Fruit fly (Drosophila melanogaster) whole organism, embryonic: Measurements from ENCODE around the gene CG32686.

Source experiments
- Asciz ChIP-seq: fragments of 200-800 bp; sonication (Bioruptor generic); optimal IDR thresholded peaks from 2 replicates; lab custom pipeline; 2017; ENCODE audit warnings: missing biosample characterization, mild to moderate bottlenecking, missing genetic modification characterization, missing genetic modification reagents
- Bteb2 ChIP-seq: fragments of 200-800 bp; sonication (Bioruptor generic); optimal IDR thresholded peaks from 2 replicates; lab custom pipeline; 2016; ENCODE audit warnings: missing biosample characterization, missing genetic modification characterization
- CG10147 ChIP-seq: fragments of 200-800 bp; sonication (Bioruptor generic); optimal IDR thresholded peaks from 2 replicates; lab custom pipeline; 2019; ENCODE audit warnings: missing biosample characterization, mild to moderate bottlenecking, missing genetic modification characterization, moderate library complexity
- CG10274 ChIP-seq: fragments of 200-800 bp; sonication (Bioruptor generic); optimal IDR thresholded peaks from 3 replicates; lab custom pipeline; 2017; ENCODE audit warnings: missing biosample characterization, mild to moderate bottlenecking, missing genetic modification characterization
- CG10431 ChIP-seq: fragments of 200-800 bp; sonication (Bioruptor generic); optimal IDR thresholded peaks from 3 replicates; lab custom pipeline; 2018; ENCODE audit warnings: missing biosample characterization, mild to moderate bottlenecking, missing genetic modification characterization
- CG10462 ChIP-seq: fragments of 200-800 bp; sonication (Bioruptor generic); optimal IDR thresholded peaks from 2 replicates; lab custom pipeline; 2016; ENCODE audit warnings: missing biosample characterization, missing genetic modification characterization
- CG10543 ChIP-seq: fragments of 200-800 bp; sonication (Bioruptor generic); optimal IDR thresholded peaks from 3 replicates; lab custom pipeline; 2017; ENCODE audit warnings: missing biosample characterization, mild to moderate bottlenecking, missing genetic modification characterization, moderate library complexity
- CG10959 ChIP-seq: fragments of 200-800 bp; sonication (Bioruptor generic); IDR thresholded peaks from 2 replicates; pipeline ENCODE4 v1.3.6; 2022; ENCODE audit warnings: missing biosample characterization, missing genetic modification characterization
- CG11456 ChIP-seq: fragments of 200-800 bp; sonication (Bioruptor generic); IDR thresholded peaks from 3 replicates; pipeline ENCODE4 v1.3.6; 2022; ENCODE audit warnings: missing biosample characterization, missing genetic modification characterization
- CG12155 ChIP-seq: fragments of 200-800 bp; sonication (Bioruptor generic); optimal IDR thresholded peaks from 3 replicates; lab custom pipeline; 2016; ENCODE audit warnings: missing biosample characterization, missing genetic modification characterization
- CG12942 ChIP-seq: fragments of 200-800 bp; sonication (Bioruptor generic); optimal IDR thresholded peaks from 3 replicates; lab custom pipeline; 2016; ENCODE audit warnings: missing biosample characterization, missing genetic modification characterization
- CG13287 ChIP-seq: fragments of 200-800 bp; sonication (Bioruptor generic); IDR thresholded peaks from 2 replicates; pipeline ENCODE4 v1.3.6; 2022; ENCODE audit warnings: missing biosample characterization, missing genetic modification characterization; ENCODE audit not compliant: partially characterized antibody
- CG13424 ChIP-seq: fragments of 200-800 bp; sonication (Bioruptor generic); optimal IDR thresholded peaks from 2 replicates; lab custom pipeline; 2019; ENCODE audit warnings: missing biosample characterization, mild to moderate bottlenecking, missing genetic modification characterization, moderate library complexity
- CG16779 ChIP-seq: fragments of 200-800 bp; sonication (Bioruptor generic); IDR thresholded peaks from 2 replicates; pipeline ENCODE4 v1.3.6; 2022; ENCODE audit warnings: missing biosample characterization, missing genetic modification characterization
- CG16815 ChIP-seq: fragments of 200-800 bp; sonication (Bioruptor generic); optimal IDR thresholded peaks from 3 replicates; lab custom pipeline; 2017; ENCODE audit warnings: missing biosample characterization, mild to moderate bottlenecking, missing genetic modification characterization
- CG17612 ChIP-seq: fragments of 200-800 bp; sonication (Bioruptor generic); IDR thresholded peaks from 2 replicates; pipeline ENCODE4 v1.3.6; 2022; ENCODE audit warnings: missing biosample characterization, missing genetic modification characterization
- CG18262 ChIP-seq: fragments of 200-800 bp; optimal IDR thresholded peaks from 3 replicates; lab custom pipeline; 2019; ENCODE audit warnings: missing biosample characterization, mild to moderate bottlenecking, missing genetic modification characterization, moderate library complexity
- CG30020 ChIP-seq: fragments of 200-800 bp; optimal IDR thresholded peaks from 2 replicates; lab custom pipeline; 2019; ENCODE audit warnings: missing biosample characterization, mild to moderate bottlenecking, missing genetic modification characterization, moderate library complexity
- CG3281 ChIP-seq: fragments of 200-800 bp; sonication (Bioruptor generic); optimal IDR thresholded peaks from 3 replicates; lab custom pipeline; 2017; ENCODE audit warnings: missing biosample characterization, mild to moderate bottlenecking, missing genetic modification characterization
- CG34224 ChIP-seq: fragments of 200-800 bp; sonication (Bioruptor generic); IDR thresholded peaks from 3 replicates; pipeline ENCODE4 v1.3.6; 2022; ENCODE audit warnings: missing biosample characterization, missing genetic modification characterization; ENCODE audit not compliant: partially characterized antibody
- CG5245 ChIP-seq: fragments of 200-800 bp; sonication (Bioruptor generic); optimal IDR thresholded peaks from 3 replicates; lab custom pipeline; 2016; ENCODE audit warnings: missing biosample characterization, missing genetic modification characterization
- CG6791 ChIP-seq: fragments of 200-800 bp; sonication (Bioruptor generic); IDR thresholded peaks from 3 replicates; pipeline ENCODE4 v1.3.6; 2022; ENCODE audit warnings: missing biosample characterization, missing genetic modification characterization; ENCODE audit not compliant: partially characterized antibody
- CG6854 ChIP-seq: fragments of 200-800 bp; sonication (Bioruptor generic); optimal IDR thresholded peaks from 3 replicates; lab custom pipeline; 2017; ENCODE audit warnings: missing biosample characterization, mild to moderate bottlenecking, missing genetic modification characterization
- CG9437 ChIP-seq: fragments of 200-800 bp; sonication (Bioruptor generic); optimal IDR thresholded peaks from 2 replicates; lab custom pipeline; 2018; ENCODE audit warnings: missing biosample characterization, mild to moderate bottlenecking, missing genetic modification characterization
- CG9817 ChIP-seq: fragments of 200-800 bp; sonication (Bioruptor generic); optimal IDR thresholded peaks from 2 replicates; lab custom pipeline; 2018; ENCODE audit warnings: missing biosample characterization, mild to moderate bottlenecking, missing genetic modification characterization, moderate library complexity
- D19A ChIP-seq: fragments of 200-800 bp; optimal IDR thresholded peaks from 3 replicates; lab custom pipeline; 2019; ENCODE audit warnings: missing biosample characterization, mild to moderate bottlenecking, missing genetic modification characterization, moderate library complexity
- Dek ChIP-seq: fragments of 200-800 bp; sonication (Bioruptor generic); optimal IDR thresholded peaks from 3 replicates; lab custom pipeline; 2019; ENCODE audit warnings: missing biosample characterization, mild to moderate bottlenecking, missing genetic modification characterization, moderate library complexity
- Dfd ChIP-seq, 2 experiments: fragments of >200 bp; optimal IDR thresholded peaks; 2 replicates each; lab custom pipeline; 2017; ENCODE audit warnings: missing biosample characterization in 2 of 2, missing genetic modification characterization in 2 of 2
- Dip3 ChIP-seq: fragments of 200-800 bp; sonication (Bioruptor generic); optimal IDR thresholded peaks from 3 replicates; lab custom pipeline; 2016; ENCODE audit warnings: missing biosample characterization, missing genetic modification characterization
- Dp ChIP-seq: fragments of 200-800 bp; sonication (Bioruptor generic); optimal IDR thresholded peaks from 2 replicates; lab custom pipeline; 2018; ENCODE audit warnings: missing biosample characterization, mild to moderate bottlenecking, missing genetic modification characterization, moderate library complexity
- Ets97D ChIP-seq: fragments of 200-800 bp; sonication (Bioruptor generic); optimal IDR thresholded peaks from 3 replicates; lab custom pipeline; 2016; ENCODE audit warnings: missing biosample characterization, missing genetic modification characterization
- Fer1 ChIP-seq: fragments of 200-800 bp; sonication (Bioruptor generic); optimal IDR thresholded peaks from 2 replicates; lab custom pipeline; 2017; ENCODE audit warnings: missing biosample characterization, mild to moderate bottlenecking, missing genetic modification characterization
- H2.0 ChIP-seq: fragments of 200-800 bp; sonication (Bioruptor generic); IDR thresholded peaks from 2 replicates; pipeline ENCODE4 v1.3.6; 2022; ENCODE audit warnings: missing biosample characterization, missing genetic modification characterization
- Hr39 ChIP-seq: fragments of >200 bp; optimal IDR thresholded peaks from 2 replicates; lab custom pipeline; 2017
- Hr51 ChIP-seq, 2 experiments: fragments of 200-800 bp; sonication (Bioruptor generic); optimal IDR thresholded peaks; 2 replicates in 1 of 2; 3 replicates in 1 of 2; lab custom pipeline; 2016 to 2018; ENCODE audit warnings: missing biosample characterization in 2 of 2, missing genetic modification characterization in 2 of 2, mild to moderate bottlenecking in 1 of 2, moderate library complexity in 1 of 2
- MBD-R2 ChIP-seq: fragments of 200-800 bp; sonication (Bioruptor generic); IDR thresholded peaks from 2 replicates; pipeline ENCODE4 v1.3.6; 2022; ENCODE audit warnings: missing biosample characterization, missing genetic modification characterization
- ac ChIP-seq: fragments of 200-800 bp; sonication (Bioruptor generic); optimal IDR thresholded peaks from 3 replicates; lab custom pipeline; 2017; ENCODE audit warnings: missing biosample characterization, mild to moderate bottlenecking, missing genetic modification characterization
- chn ChIP-seq: fragments of 200-800 bp; sonication (Bioruptor generic); optimal IDR thresholded peaks from 2 replicates; lab custom pipeline; 2016; ENCODE audit warnings: missing biosample characterization, missing genetic modification characterization
- crc ChIP-seq: fragments of 200-800 bp; sonication (Bioruptor generic); optimal IDR thresholded peaks from 2 replicates; lab custom pipeline; 2016; ENCODE audit warnings: missing biosample characterization, missing genetic modification characterization
- dysf ChIP-seq: fragments of 200-800 bp; sonication (Bioruptor generic); IDR thresholded peaks from 3 replicates; pipeline ENCODE4 v1.3.6; 2022; ENCODE audit warnings: missing biosample characterization, missing genetic modification characterization
- hkb ChIP-seq, 2 experiments: fragments of 200-800 bp in 1 of 2; fragments of >200 bp in 1 of 2; sonication (Bioruptor generic) in 1 of 2; IDR thresholded peaks in 1 of 2; optimal IDR thresholded peaks in 1 of 2; 2 replicates each; pipeline versions ENCODE4 v1.3.6 to Lab custom; 2017 to 2022; ENCODE audit warnings: missing biosample characterization in 1 of 2, missing genetic modification characterization in 1 of 2
- ind ChIP-seq: fragments of 200-800 bp; sonication (Bioruptor generic); optimal IDR thresholded peaks from 3 replicates; lab custom pipeline; 2016; ENCODE audit warnings: missing biosample characterization, missing genetic modification characterization
- kah ChIP-seq: fragments of 200-800 bp; sonication (Bioruptor generic); optimal IDR thresholded peaks from 2 replicates; lab custom pipeline; 2018; ENCODE audit warnings: missing biosample characterization, mild to moderate bottlenecking, missing genetic modification characterization
- lbe ChIP-seq: fragments of 200-800 bp; sonication (Bioruptor generic); optimal IDR thresholded peaks from 2 replicates; lab custom pipeline; 2016; ENCODE audit warnings: missing biosample characterization, mild to moderate bottlenecking, missing genetic modification characterization
- mam ChIP-seq: fragments of 200-800 bp; sonication (Bioruptor generic); optimal IDR thresholded peaks from 3 replicates; lab custom pipeline; 2016; ENCODE audit warnings: missing biosample characterization, missing genetic modification characterization
- org-1 ChIP-seq: fragments of 200-800 bp; sonication (Bioruptor generic); optimal IDR thresholded peaks from 2 replicates; lab custom pipeline; 2017; ENCODE audit warnings: missing biosample characterization, missing genetic modification characterization
- pita ChIP-seq: fragments of 200-800 bp; sonication (Bioruptor generic); optimal IDR thresholded peaks from 2 replicates; lab custom pipeline; 2017; ENCODE audit warnings: missing biosample characterization, mild to moderate bottlenecking, missing genetic modification characterization
- repo ChIP-seq: fragments of 200-800 bp; sonication (Bioruptor generic); optimal IDR thresholded peaks from 2 replicates; lab custom pipeline; 2016; ENCODE audit warnings: missing biosample characterization, missing genetic modification characterization
- schlank ChIP-seq: fragments of 200-800 bp; sonication (Bioruptor generic); optimal IDR thresholded peaks from 2 replicates; lab custom pipeline; 2018; ENCODE audit warnings: missing biosample characterization, mild to moderate bottlenecking, missing genetic modification characterization
- slp2 ChIP-seq: fragments of 200-800 bp; sonication (Bioruptor generic); optimal IDR thresholded peaks from 2 replicates; lab custom pipeline; 2016; ENCODE audit warnings: missing biosample characterization, missing genetic modification characterization
- vvl ChIP-seq: fragments of 200-800 bp; sonication (Bioruptor generic); IDR thresholded peaks from 2 replicates; pipeline ENCODE4 v1.3.6; 2022; ENCODE audit warnings: missing biosample characterization, missing genetic modification characterization

CG32686 gene

dm6 chrX:10387672-10388071, 12.6 kb upstream of the CG32686 start (continued):
- no peak for TF ChIP-seq CG10959 (GFP tag; lab: Robert Waterston, UW)
- TF ChIP-seq CG10431 (GFP tag; lab: Kevin White, UChicago), result no peak
- no peak for TF ChIP-seq chn (GFP tag; lab: Kevin White, UChicago)
- TF ChIP-seq repo (GFP tag; lab: Kevin White, UChicago), result peak; percentile 30
- TF ChIP-seq CG16779 (GFP tag; lab: Robert Waterston, UW), result no peak
- no peak for TF ChIP-seq lbe (GFP tag; lab: Kevin White, UChicago)
- peak; percentile 43 for TF ChIP-seq mam (GFP tag; lab: Kevin White, UChicago)
- no peak for TF ChIP-seq Ets97D (GFP tag; lab: Kevin White, UChicago)
- no peak for TF ChIP-seq crc (GFP tag; lab: Kevin White, UChicago)
- no peak for TF ChIP-seq CG9437 (GFP tag; lab: Kevin White, UChicago)
- TF ChIP-seq Asciz (GFP tag; lab: Kevin White, UChicago), result no peak
- TF ChIP-seq kah (GFP tag; lab: Kevin White, UChicago), result no peak
- no peak for TF ChIP-seq hkb (optimal IDR thresholded peaks at IDR 0.05; lab: Kevin White, UChicago)
- peak; percentile 48 for TF ChIP-seq hkb (GFP tag; IDR thresholded peaks at IDR 0.05; lab: Robert Waterston, UW)
- TF ChIP-seq ind (GFP tag; lab: Kevin White, UChicago), result peak; percentile 62
- no peak for TF ChIP-seq slp2 (GFP tag; lab: Kevin White, UChicago)
- TF ChIP-seq CG10274 (GFP tag; lab: Kevin White, UChicago), result no peak
- peak; percentile 56; the same call in 2 of the 3 replicates for TF ChIP-seq dysf
- TF ChIP-seq D19A (tag; lab: Kevin White, UChicago), result no peak
- TF ChIP-seq CG9817 (tag; lab: Kevin White, UChicago), result peak; percentile 63
- TF ChIP-seq CG34224, result no peak
- no peak for TF ChIP-seq Dfd (GFP tag; optimal IDR thresholded peaks at IDR 0.05; lab: Kevin White, UChicago)
- TF ChIP-seq pita (GFP tag; lab: Kevin White, UChicago), result no peak
- no peak for TF ChIP-seq CG10147 (GFP tag; lab: Kevin White, UChicago)
- TF ChIP-seq Dp (GFP tag; lab: Kevin White, UChicago), result no peak
- TF ChIP-seq CG11456 (GFP tag; lab: Robert Waterston, UW), result peak; percentile 78; the same call in 2 of the 3 replicates
- TF ChIP-seq CG13287 (GFP tag; lab: Robert Waterston, UW), result no peak
- no peak for TF ChIP-seq Bteb2 (GFP tag; lab: Kevin White, UChicago)
- peak; percentile 31 for TF ChIP-seq Fer1
- 0 out of 2 replicates have a peak, but pooled peaks have one; percentile 30 for TF ChIP-seq CG17612 (GFP tag; lab: Robert Waterston, UW)
- peak in 1 of 2 experiments; percentile 36 for TF ChIP-seq Hr51 (GFP tag; optimal IDR thresholded peaks at IDR 0.05; lab: Kevin White, UChicago)
- TF ChIP-seq CG3281 (GFP tag; lab: Kevin White, UChicago), result peak; percentile 51
- peak; percentile 17 for TF ChIP-seq CG16815 (GFP tag; lab: Kevin White, UChicago)
- TF ChIP-seq org-1 (GFP tag; lab: Kevin White, UChicago), result no peak
- TF ChIP-seq CG6791, result no peak
- peak; percentile 30 for TF ChIP-seq CG12155
- no peak for TF ChIP-seq Hr39 (lab: Kevin White, UChicago)
- TF ChIP-seq CG6854 (GFP tag; lab: Kevin White, UChicago), result no peak
- peak; percentile 35 for TF ChIP-seq H2.0 (GFP tag; lab: Robert Waterston, UW)
- no peak for TF ChIP-seq CG30020 (tag; lab: Kevin White, UChicago)
- TF ChIP-seq MBD-R2 (GFP tag; lab: Robert Waterston, UW), result peak; percentile 35; the same call in 1 of the 2 replicates
- TF ChIP-seq CG10462, result no peak
- TF ChIP-seq CG13424 (tag; lab: Kevin White, UChicago), result peak; percentile 21
- TF ChIP-seq Dek (tag; lab: Kevin White, UChicago), result peak; percentile 8
- TF ChIP-seq CG12942, result no peak
- TF ChIP-seq ac (GFP tag; lab: Kevin White, UChicago), result no peak
- peak; percentile 56 for TF ChIP-seq Dip3 (GFP tag; lab: Kevin White, UChicago)
- TF ChIP-seq CG18262 (tag; lab: Kevin White, UChicago), result no peak
- TF ChIP-seq vvl (GFP tag; lab: Robert Waterston, UW), result no peak; the same call in 1 of the 2 replicates
- no peak for TF ChIP-seq CG5245 (GFP tag; lab: Kevin White, UChicago)
- TF ChIP-seq CG10543 (GFP tag; lab: Kevin White, UChicago), result no peak
- TF ChIP-seq schlank, result no peak
